Fruit fly (Drosophila melanogaster): Measurements from ENCODE around the gene CG42716.

dm6 chr3L:16018721-16019120 is 14.9 kb upstream of the CG42716 start:
- no peak for TF ChIP-seq h (GFP tag; optimal IDR thresholded peaks at IDR 0.05)
- no peak for TF ChIP-seq Mio (GFP tag; optimal IDR thresholded peaks at IDR 0.05)
- no peak for TF ChIP-seq CrebA (GFP tag; optimal IDR thresholded peaks at IDR 0.05; ENCODE audit: borderline replicate concordance)
- no peak for TF ChIP-seq psq (GFP tag; optimal IDR thresholded peaks at IDR 0.05)

All from whole organism, wandering third instar larva.